Worm (Caenorhabditis elegans): ENCODE results near the gene acr-25.

DNA sequence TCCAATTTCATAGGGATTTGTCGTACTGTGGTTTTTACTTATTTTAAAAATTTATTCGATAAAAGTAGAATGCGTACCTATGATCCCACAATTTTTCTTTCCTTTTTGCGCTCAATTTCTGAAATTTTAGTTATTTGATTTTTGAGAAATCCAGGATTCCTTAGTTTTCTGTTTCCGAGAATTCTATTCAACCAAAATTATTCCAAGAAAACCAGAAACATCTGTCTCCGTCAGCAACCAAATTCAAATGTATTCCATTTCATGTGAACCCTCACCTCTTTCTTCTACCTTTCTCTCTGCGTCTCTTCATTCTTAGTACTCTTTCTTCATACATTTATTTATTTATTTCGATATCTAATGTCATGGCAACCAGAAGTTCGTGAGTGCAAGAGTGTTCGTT is 47.7 kb downstream of the acr-25 start:
- TF ChIP-seq vab-7 (GFP tag; IDR thresholded peaks at IDR 0.05) (no peak), fos-1 (tag; optimal IDR thresholded peaks at IDR 0.05) (no peak)
